Worm (Caenorhabditis elegans) whole organism, L1 larva: ENCODE results near the gene kin-19.

Source experiments
- C16A3.4 ChIP-seq: fragments of 150-350 bp; optimal IDR thresholded peaks from 2 replicates; lab custom pipeline; 2014; ENCODE audit warnings: missing biosample characterization, missing genetic modification characterization
- C34B4.2 ChIP-seq: sonication (generic microtip); optimal IDR thresholded peaks from 2 replicates; lab custom pipeline; 2017; ENCODE audit warnings: mild to moderate bottlenecking, missing genetic modification characterization, missing compliant biosample characterization
- aha-1 ChIP-seq: fragments of 150-350 bp; optimal IDR thresholded peaks from 2 replicates; lab custom pipeline; 2014; ENCODE audit warnings: missing biosample characterization, missing genetic modification characterization
- alr-1 ChIP-seq: fragments of 200-800 bp; sonication (Bioruptor generic); optimal IDR thresholded peaks from 2 replicates; lab custom pipeline; 2018; ENCODE audit warnings: borderline replicate concordance, mild to moderate bottlenecking, missing genetic modification characterization, missing compliant biosample characterization
- aly-2 ChIP-seq: fragments of 150-350 bp; optimal IDR thresholded peaks from 2 replicates; lab custom pipeline; 2014; ENCODE audit warnings: missing biosample characterization, missing genetic modification characterization
- ama-1 ChIP-seq: fragments of 150-350 bp; optimal IDR thresholded peaks from 2 replicates; lab custom pipeline; 2014
- ceh-63 ChIP-seq: fragments of 200-800 bp; sonication (Bioruptor generic); optimal IDR thresholded peaks from 2 replicates; lab custom pipeline; 2018; ENCODE audit warnings: mild to moderate bottlenecking, missing genetic modification characterization, missing compliant biosample characterization
- ceh-8 ChIP-seq: fragments of 200-800 bp; sonication (Bioruptor generic); optimal IDR thresholded peaks from 2 replicates; lab custom pipeline; 2018; ENCODE audit warnings: mild to moderate bottlenecking, missing genetic modification characterization, moderate library complexity, missing compliant biosample characterization
- ceh-82 ChIP-seq, 3 experiments: fragments of 150-350 bp in 1 of 3; sonication (generic microtip) in 2 of 3; optimal IDR thresholded peaks; 2 replicates each; lab custom pipeline; 2014 to 2017; ENCODE audit warnings: missing biosample characterization in 3 of 3, missing genetic modification characterization in 3 of 3
- ceh-88 ChIP-seq: fragments of 200-800 bp; sonication (Bioruptor generic); IDR thresholded peaks from 2 replicates; pipeline ENCODE4 v1.3.6; 2022; ENCODE audit warnings: missing genetic modification characterization, missing compliant biosample characterization
- ceh-90 ChIP-seq: sonication (generic microtip); optimal IDR thresholded peaks from 2 replicates; lab custom pipeline; 2016; ENCODE audit warnings: missing genetic modification characterization, missing compliant biosample characterization
- efl-1 ChIP-seq, 4 experiments: fragments of 150-350 bp; optimal IDR thresholded peaks in 3 of 4; peaks in 1 of 4; 1 replicate in 1 of 4; 2 replicates in 3 of 4; lab custom pipeline; 2014; ENCODE audit warnings: missing biosample characterization in 2 of 4, missing genetic modification characterization in 2 of 4, missing genetic modification reagents in 2 of 4
- egl-13 ChIP-seq: sonication (generic microtip); optimal IDR thresholded peaks from 2 replicates; lab custom pipeline; 2016; ENCODE audit warnings: missing genotype, missing genetic modification reagents, missing genetic modification characterization, missing compliant biosample characterization
- egl-27 ChIP-seq, 2 experiments: fragments of 150-350 bp in 1 of 2; sonication (generic microtip); optimal IDR thresholded peaks; 3 replicates each; lab custom pipeline; 2017 to 2018; ENCODE audit warnings: missing biosample characterization in 2 of 2, missing genetic modification characterization in 2 of 2, missing genetic modification reagents in 2 of 2
- elt-2 ChIP-seq: sonication (generic microtip); optimal IDR thresholded peaks from 2 replicates; lab custom pipeline; 2016; ENCODE audit warnings: missing genetic modification characterization, mild to moderate bottlenecking, inconsistent platforms, missing compliant biosample characterization, missing genetic modification reagents
- ets-5 ChIP-seq: fragments of 200-800 bp; sonication (Bioruptor generic); IDR thresholded peaks from 2 replicates; pipeline ENCODE4 v1.3.6; 2022; ENCODE audit warnings: missing genetic modification characterization, missing compliant biosample characterization
- fkh-10 ChIP-seq: sonication (generic microtip); optimal IDR thresholded peaks from 2 replicates; lab custom pipeline; 2017; ENCODE audit warnings: missing biosample characterization, missing genetic modification reagents, missing genetic modification characterization
- fkh-4 ChIP-seq: sonication (generic microtip); optimal IDR thresholded peaks from 2 replicates; lab custom pipeline; 2016; ENCODE audit warnings: missing compliant biosample characterization, missing genetic modification characterization, borderline replicate concordance
- fkh-8 ChIP-seq: sonication (generic microtip); optimal IDR thresholded peaks from 2 replicates; lab custom pipeline; 2016; ENCODE audit warnings: mild to moderate bottlenecking, missing genetic modification characterization, missing compliant biosample characterization
- fos-1 ChIP-seq: fragments of 150-350 bp; optimal IDR thresholded peaks from 2 replicates; lab custom pipeline; 2014; ENCODE audit warnings: missing biosample characterization, missing genetic modification characterization
- grh-1 ChIP-seq: fragments of 200-800 bp; sonication (Bioruptor generic); IDR thresholded peaks from 2 replicates; pipeline ENCODE4 v1.3.6; 2022; ENCODE audit warnings: missing genetic modification reagents, missing genetic modification characterization, missing compliant biosample characterization
- hlh-17 ChIP-seq: fragments of 200-800 bp; sonication (Bioruptor generic); optimal IDR thresholded peaks from 2 replicates; lab custom pipeline; 2018; ENCODE audit warnings: missing genetic modification characterization, mild to moderate bottlenecking, missing compliant biosample characterization, moderate library complexity, borderline replicate concordance
- hlh-4 ChIP-seq: sonication (generic microtip); optimal IDR thresholded peaks from 2 replicates; lab custom pipeline; 2016; ENCODE audit warnings: mild to moderate bottlenecking, missing genetic modification characterization, missing compliant biosample characterization
- hpl-2 ChIP-seq: fragments of 150-350 bp; optimal IDR thresholded peaks from 2 replicates; lab custom pipeline; 2014; ENCODE audit warnings: missing biosample characterization, missing genetic modification reagents, missing genetic modification characterization
- isw-1 ChIP-seq: fragments of 200-800 bp; sonication (Bioruptor generic); IDR thresholded peaks from 2 replicates; pipeline ENCODE4 v1.3.6; 2022; ENCODE audit warnings: missing genetic modification characterization, missing compliant biosample characterization
- jun-1 ChIP-seq: fragments of 150-350 bp; optimal IDR thresholded peaks from 2 replicates; lab custom pipeline; 2014; ENCODE audit warnings: missing biosample characterization, missing genetic modification reagents, missing genetic modification characterization
- lin-13 ChIP-seq: fragments of 150-350 bp; optimal IDR thresholded peaks from 2 replicates; lab custom pipeline; 2014; ENCODE audit warnings: missing biosample characterization, missing genetic modification reagents, missing genetic modification characterization
- lin-15B ChIP-seq: fragments of 150-350 bp; sonication (generic microtip); optimal IDR thresholded peaks from 3 replicates; lab custom pipeline; 2014; ENCODE audit warnings: missing biosample characterization, missing genetic modification characterization
- lin-35 ChIP-seq, 2 experiments: fragments of 150-350 bp; optimal IDR thresholded peaks; 2 replicates each; lab custom pipeline; 2014; ENCODE audit warnings: missing biosample characterization in 2 of 2, missing genetic modification characterization in 2 of 2, missing genetic modification reagents in 2 of 2
- lsy-2 ChIP-seq, 2 experiments: fragments of 150-350 bp; optimal IDR thresholded peaks; 2 replicates each; lab custom pipeline; 2014; ENCODE audit warnings: missing biosample characterization in 2 of 2, missing genetic modification characterization in 2 of 2
- mab-9 ChIP-seq: fragments of 200-800 bp; sonication (Bioruptor generic); IDR thresholded peaks from 2 replicates; pipeline ENCODE4 v1.3.6; 2022; ENCODE audit warnings: missing genetic modification reagents, missing genetic modification characterization, missing compliant biosample characterization
- nhr-12 ChIP-seq: sonication (generic microtip); optimal IDR thresholded peaks from 2 replicates; lab custom pipeline; 2017; ENCODE audit warnings: missing biosample characterization, missing genetic modification characterization
- nhr-19 ChIP-seq: fragments of 200-800 bp; sonication (Bioruptor generic); conservative IDR thresholded peaks from 2 replicates; pipeline ENCODE4 v1.3.6; 2022; ENCODE audit warnings: missing genetic modification characterization, missing compliant biosample characterization
- nhr-20 ChIP-seq: sonication (generic microtip); optimal IDR thresholded peaks from 2 replicates; lab custom pipeline; 2016; ENCODE audit warnings: mild to moderate bottlenecking, missing genetic modification characterization, missing compliant biosample characterization
- nhr-28 ChIP-seq: fragments of 150-350 bp; optimal IDR thresholded peaks from 2 replicates; lab custom pipeline; 2014; ENCODE audit warnings: missing biosample characterization, missing genetic modification characterization
- nhr-71 ChIP-seq: sonication (generic microtip); optimal IDR thresholded peaks from 2 replicates; lab custom pipeline; 2016; ENCODE audit warnings: mild to moderate bottlenecking, missing genetic modification characterization, moderate library complexity, missing compliant biosample characterization
- nhr-76 ChIP-seq: sonication (generic microtip); optimal IDR thresholded peaks from 2 replicates; lab custom pipeline; 2017; ENCODE audit warnings: missing biosample characterization, missing genetic modification characterization
- nhr-84 ChIP-seq: sonication (generic microtip); optimal IDR thresholded peaks from 2 replicates; lab custom pipeline; 2017; ENCODE audit warnings: missing biosample characterization, missing genetic modification characterization
- nhr-90 ChIP-seq: sonication (generic microtip); optimal IDR thresholded peaks from 2 replicates; lab custom pipeline; 2016; ENCODE audit warnings: mild to moderate bottlenecking, missing genetic modification characterization, missing compliant biosample characterization; ENCODE audit not compliant: poor library complexity
- rnt-1 ChIP-seq: sonication (generic microtip); optimal IDR thresholded peaks from 2 replicates; lab custom pipeline; 2016; ENCODE audit warnings: mild to moderate bottlenecking, missing genetic modification characterization, moderate library complexity, missing compliant biosample characterization
- skn-1 ChIP-seq: fragments of 150-350 bp; optimal IDR thresholded peaks from 2 replicates; lab custom pipeline; 2014; ENCODE audit warnings: missing biosample characterization, missing genetic modification characterization
- snpc-4 ChIP-seq: fragments of 150-350 bp; optimal IDR thresholded peaks from 2 replicates; lab custom pipeline; 2014; ENCODE audit warnings: missing biosample characterization, missing genetic modification characterization
- sox-4 ChIP-seq: sonication (generic microtip); optimal IDR thresholded peaks from 2 replicates; lab custom pipeline; 2016; ENCODE audit warnings: missing genetic modification characterization, missing compliant biosample characterization
- sup-37 ChIP-seq: fragments of 200-800 bp; sonication (Bioruptor generic); optimal IDR thresholded peaks from 2 replicates; lab custom pipeline; 2018; ENCODE audit warnings: mild to moderate bottlenecking, missing genetic modification characterization, missing compliant biosample characterization
- swsn-7 ChIP-seq: sonication (generic microtip); optimal IDR thresholded peaks from 2 replicates; lab custom pipeline; 2016; ENCODE audit warnings: missing genetic modification characterization, missing compliant biosample characterization
- tbx-2 ChIP-seq: sonication (generic microtip); optimal IDR thresholded peaks from 2 replicates; lab custom pipeline; 2016; ENCODE audit warnings: missing genetic modification characterization, missing compliant biosample characterization
- tlp-1 ChIP-seq: fragments of 150-350 bp; optimal IDR thresholded peaks from 2 replicates; lab custom pipeline; 2014; ENCODE audit warnings: missing biosample characterization, missing genetic modification characterization
- unc-130 ChIP-seq: fragments of 150-350 bp; optimal IDR thresholded peaks from 2 replicates; lab custom pipeline; 2017; ENCODE audit warnings: missing biosample characterization, missing genetic modification characterization, inconsistent platforms
- unc-30 ChIP-seq: sonication (generic microtip); optimal IDR thresholded peaks from 2 replicates; lab custom pipeline; 2017; ENCODE audit warnings: missing biosample characterization, missing genetic modification characterization
- unc-86 ChIP-seq: sonication (generic microtip); optimal IDR thresholded peaks from 2 replicates; lab custom pipeline; 2016; ENCODE audit warnings: missing genetic modification characterization, missing compliant biosample characterization
- unc-98 ChIP-seq: fragments of 200-800 bp; sonication (Bioruptor generic); IDR thresholded peaks from 2 replicates; pipeline ENCODE4 v1.3.6; 2022; ENCODE audit warnings: missing genetic modification characterization, missing compliant biosample characterization
- zag-1 ChIP-seq: fragments of 150-350 bp; optimal IDR thresholded peaks from 2 replicates; lab custom pipeline; 2014; ENCODE audit warnings: missing biosample characterization, missing genetic modification characterization
- zip-4 ChIP-seq: fragments of 200-800 bp; sonication (Bioruptor generic); optimal IDR thresholded peaks from 2 replicates; lab custom pipeline; 2018; ENCODE audit warnings: mild to moderate bottlenecking, missing genetic modification characterization, moderate library complexity, missing compliant biosample characterization

The kin-19 gene

DNA sequence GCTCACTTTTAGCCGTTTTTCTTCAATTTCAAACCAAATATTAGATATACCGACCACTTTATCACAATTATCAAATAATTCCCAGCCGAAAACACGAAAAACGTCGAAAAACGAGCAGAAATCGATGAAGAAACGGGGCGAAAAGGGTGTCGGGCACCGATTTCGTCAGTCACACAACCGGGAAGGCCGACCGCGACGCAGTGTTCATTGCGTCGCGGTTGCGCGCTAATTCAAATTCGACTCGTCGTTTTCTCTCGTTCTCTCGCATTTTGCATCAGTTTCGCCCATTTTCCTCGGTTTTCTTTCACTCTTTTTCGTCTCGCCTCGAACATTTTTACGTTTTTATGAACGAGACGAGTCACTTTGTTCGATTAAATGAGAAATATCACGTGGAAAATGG is 1.1 kb upstream of the kin-19 start (continued):
- TF ChIP-seq snpc-4 (tag; lab: Kevin White, UChicago) (peak; percentile 72), hlh-17 (GFP tag; lab: Kevin White, UChicago) (no peak), nhr-90 (tag; lab: Kevin White, UChicago) (peak; percentile 1), tlp-1 (tag; lab: Kevin White, UChicago) (no peak), skn-1 (tag; lab: Kevin White, UChicago) (peak; percentile 64), egl-27 (tag; optimal IDR thresholded peaks at IDR 0.05; lab: Kevin White, UChicago) (no peak), unc-30 (tag; lab: Kevin White, UChicago) (no peak), lin-13 (GFP tag; lab: Kevin White, UChicago) (peak; percentile 84), sup-37 (no peak), nhr-12 (no peak), ceh-88 (no peak), tbx-2 (tag; lab: Kevin White, UChicago) (peak; percentile 41), lin-15B (tag; lab: Kevin White, UChicago) (peak; percentile 97), hlh-4 (tag; lab: Kevin White, UChicago) (no peak), aly-2 (tag; lab: Kevin White, UChicago) (no peak), unc-98 (GFP tag; lab: Robert Waterston, UW) (no peak), unc-130 (tag; lab: Kevin White, UChicago) (peak; percentile 75), zip-4 (GFP tag; lab: Kevin White, UChicago) (no peak), nhr-71 (peak; percentile 78), ceh-90 (no peak), egl-13 (tag; lab: Kevin White, UChicago) (peak; percentile 28), fkh-4 (tag; lab: Kevin White, UChicago) (no peak), ama-1 (no peak), swsn-7 (peak; percentile 62), C34B4.2 (tag; lab: Kevin White, UChicago) (no peak), fkh-8 (tag; lab: Kevin White, UChicago) (peak; percentile 67), grh-1 (no peak), zag-1 (tag; lab: Kevin White, UChicago) (no peak), nhr-19 (peak; percentile 42; the same call in 1 of the 2 replicates), elt-2 (tag; lab: Kevin White, UChicago) (no peak), alr-1 (tag; lab: Kevin White, UChicago) (no peak), aha-1 (tag; lab: Kevin White, UChicago) (no peak), nhr-28 (tag; lab: Kevin White, UChicago) (no peak), nhr-84 (tag; lab: Kevin White, UChicago) (no peak), mab-9 (GFP tag; lab: Robert Waterston, UW) (no peak), nhr-20 (tag; lab: Kevin White, UChicago) (peak; percentile 60), fos-1 (tag; lab: Kevin White, UChicago) (peak; percentile 57), jun-1 (tag; lab: Kevin White, UChicago) (peak; percentile 65), lsy-2 (tag; optimal IDR thresholded peaks at IDR 0.05; lab: Kevin White, UChicago) (peak; percentile 58 to 89), fkh-10 (GFP tag; lab: Kevin White, UChicago) (no peak), unc-86 (tag; lab: Kevin White, UChicago) (no peak), ceh-82 (tag; optimal IDR thresholded peaks at IDR 0.05; lab: Kevin White, UChicago) (peak; percentile 45 to 92 (median 57)), ceh-8 (GFP tag; lab: Kevin White, UChicago) (no peak), rnt-1 (tag; lab: Kevin White, UChicago) (peak; percentile 53), nhr-76 (no peak), ceh-63 (GFP tag; lab: Kevin White, UChicago) (no peak), sox-4 (tag; lab: Kevin White, UChicago) (no peak), ets-5 (GFP tag; lab: Robert Waterston, UW) (no peak), hpl-2 (GFP tag; lab: Kevin White, UChicago) (no peak), efl-1 (optimal IDR thresholded peaks at IDR 0.05; lab: Kevin White, UChicago) (peak; percentile 67 to 89), efl-1 (GFP tag; optimal IDR thresholded peaks at IDR 0.05 in 1 of 2; lab: Kevin White, UChicago) (peak; percentile 91 to 99), lin-35 (GFP tag; optimal IDR thresholded peaks at IDR 0.05; lab: Kevin White, UChicago) (peak; percentile 92 to 94), isw-1 (GFP tag; lab: Robert Waterston, UW) (peak; percentile 49), C16A3.4 (tag; lab: Kevin White, UChicago) (peak; percentile 61)
- TF ChIP-seq, all 84 proteins: peak for 38
